Fruit fly (Drosophila melanogaster) whole organism, embryonic: Measurements from ENCODE around the gene Mabi.

Experiments
- Abd-B ChIP-seq: fragments of 200-800 bp; sonication (Bioruptor generic); optimal IDR thresholded peaks from 2 replicates; lab custom pipeline; 2018; ENCODE audit warnings: missing biosample characterization, mild to moderate bottlenecking, missing genetic modification characterization, moderate library complexity
- Bdp1 ChIP-seq: fragments of 200-800 bp; sonication (Bioruptor generic); optimal IDR thresholded peaks from 3 replicates; lab custom pipeline; 2016; ENCODE audit warnings: missing biosample characterization, missing genetic modification characterization
- CG10543 ChIP-seq: fragments of 200-800 bp; sonication (Bioruptor generic); optimal IDR thresholded peaks from 3 replicates; lab custom pipeline; 2017; ENCODE audit warnings: missing biosample characterization, mild to moderate bottlenecking, missing genetic modification characterization, moderate library complexity
- CG11696 ChIP-seq: fragments of 200-800 bp; sonication (Bioruptor generic); IDR thresholded peaks from 2 replicates; pipeline ENCODE4 v1.3.6; 2022; ENCODE audit warnings: missing biosample characterization, missing genetic modification characterization
- CG12155 ChIP-seq: fragments of 200-800 bp; sonication (Bioruptor generic); optimal IDR thresholded peaks from 3 replicates; lab custom pipeline; 2016; ENCODE audit warnings: missing biosample characterization, missing genetic modification characterization
- CG13287 ChIP-seq: fragments of 200-800 bp; sonication (Bioruptor generic); IDR thresholded peaks from 2 replicates; pipeline ENCODE4 v1.3.6; 2022; ENCODE audit warnings: missing biosample characterization, missing genetic modification characterization; ENCODE audit not compliant: partially characterized antibody
- CG16815 ChIP-seq: fragments of 200-800 bp; sonication (Bioruptor generic); optimal IDR thresholded peaks from 3 replicates; lab custom pipeline; 2017; ENCODE audit warnings: missing biosample characterization, mild to moderate bottlenecking, missing genetic modification characterization
- CG2129 ChIP-seq: fragments of 200-800 bp; sonication (Bioruptor generic); IDR thresholded peaks from 2 replicates; pipeline ENCODE4 v1.3.6; 2022; ENCODE audit warnings: missing biosample characterization, missing genetic modification characterization; ENCODE audit not compliant: partially characterized antibody
- CG31224 ChIP-seq: fragments of 200-800 bp; sonication (Bioruptor generic); IDR thresholded peaks from 2 replicates; pipeline ENCODE4 v1.3.6; 2022; ENCODE audit warnings: missing biosample characterization, missing genetic modification characterization
- CG34422 ChIP-seq: fragments of 200-800 bp; sonication (Bioruptor generic); IDR thresholded peaks from 3 replicates; pipeline ENCODE4 v1.3.6; 2022; ENCODE audit warnings: missing biosample characterization, missing genetic modification characterization
- CG4424 ChIP-seq: fragments of 200-800 bp; sonication (Bioruptor generic); optimal IDR thresholded peaks from 3 replicates; lab custom pipeline; 2016; ENCODE audit warnings: missing biosample characterization, missing genetic modification characterization
- CG5245 ChIP-seq: fragments of 200-800 bp; sonication (Bioruptor generic); optimal IDR thresholded peaks from 3 replicates; lab custom pipeline; 2016; ENCODE audit warnings: missing biosample characterization, missing genetic modification characterization
- CG6272 ChIP-seq: fragments of 200-800 bp; sonication (Bioruptor generic); IDR thresholded peaks from 2 replicates; pipeline ENCODE4 v1.3.6; 2022; ENCODE audit warnings: missing biosample characterization, missing genetic modification characterization
- CG6689 ChIP-seq: fragments of 200-800 bp; sonication (Bioruptor generic); IDR thresholded peaks from 2 replicates; pipeline ENCODE4 v1.3.6; 2022; ENCODE audit warnings: missing biosample characterization, missing genetic modification characterization
- CG7963 ChIP-seq: fragments of 200-800 bp; sonication (Bioruptor generic); IDR thresholded peaks from 3 replicates; pipeline ENCODE4 v1.3.6; 2022; ENCODE audit warnings: missing biosample characterization, missing genetic modification characterization; ENCODE audit not compliant: partially characterized antibody
- CG7987 ChIP-seq: fragments of 200-800 bp; sonication (Bioruptor generic); optimal IDR thresholded peaks from 2 replicates; lab custom pipeline; 2018; ENCODE audit warnings: missing biosample characterization, mild to moderate bottlenecking, missing genetic modification characterization, moderate library complexity
- CG9932 ChIP-seq: fragments of 200-800 bp; sonication (Bioruptor generic); IDR thresholded peaks from 2 replicates; pipeline ENCODE4 v1.3.6; 2022; ENCODE audit warnings: missing biosample characterization, missing genetic modification characterization
- D ChIP-seq, 2 experiments: fragments of 200-800 bp in 1 of 2; fragments of >200 bp in 1 of 2; sonication (Bioruptor generic) in 1 of 2; optimal IDR thresholded peaks; 2 replicates in 1 of 2; 3 replicates in 1 of 2; lab custom pipeline; 2017; ENCODE audit warnings: mild to moderate bottlenecking in 1 of 2, missing biosample characterization in 1 of 2, missing genetic modification characterization in 1 of 2, missing genetic modification reagents in 1 of 2
- Dfd ChIP-seq, 2 experiments: fragments of >200 bp; optimal IDR thresholded peaks; 2 replicates each; lab custom pipeline; 2017; ENCODE audit warnings: missing biosample characterization in 2 of 2, missing genetic modification characterization in 2 of 2
- Dp ChIP-seq: fragments of 200-800 bp; sonication (Bioruptor generic); optimal IDR thresholded peaks from 2 replicates; lab custom pipeline; 2018; ENCODE audit warnings: missing biosample characterization, mild to moderate bottlenecking, missing genetic modification characterization, moderate library complexity
- Fer3 ChIP-seq: fragments of 200-800 bp; sonication (Bioruptor generic); optimal IDR thresholded peaks from 2 replicates; lab custom pipeline; 2018; ENCODE audit warnings: missing biosample characterization, mild to moderate bottlenecking, missing genetic modification characterization, moderate library complexity
- GATAe ChIP-seq: fragments of 200-800 bp; sonication (Bioruptor generic); conservative IDR thresholded peaks from 2 replicates; pipeline ENCODE4 v1.3.6; 2022; ENCODE audit warnings: missing biosample characterization, missing genetic modification characterization
- Gug ChIP-seq: fragments of 200-800 bp; sonication (Bioruptor generic); IDR thresholded peaks from 4 replicates; pipeline ENCODE4 v1.3.6; 2022; ENCODE audit warnings: missing biosample characterization, missing genetic modification characterization
- HLH3B ChIP-seq: fragments of 200-800 bp; sonication (Bioruptor generic); IDR thresholded peaks from 2 replicates; pipeline ENCODE4 v1.3.6; 2022; ENCODE audit warnings: missing biosample characterization, missing genetic modification characterization
- Hr39 ChIP-seq: fragments of >200 bp; optimal IDR thresholded peaks from 2 replicates; lab custom pipeline; 2017
- Lim3 ChIP-seq: fragments of 200-800 bp; sonication (Bioruptor generic); IDR thresholded peaks from 2 replicates; pipeline ENCODE4 v1.3.6; 2022; ENCODE audit warnings: missing biosample characterization, missing genetic modification characterization
- Med ChIP-seq: fragments of 200-800 bp; sonication (Bioruptor generic); peaks from one replicate; lab custom pipeline; 2016; ENCODE audit warnings: missing biosample characterization, missing genetic modification characterization, mild to moderate bottlenecking, inconsistent platforms, moderate library complexity
- NC2β ChIP-seq: fragments of 200-800 bp; sonication (Bioruptor generic); optimal IDR thresholded peaks from 2 replicates; lab custom pipeline; 2016; ENCODE audit warnings: missing biosample characterization, missing genetic modification characterization
- Side ChIP-seq: fragments of 200-800 bp; sonication (Bioruptor generic); optimal IDR thresholded peaks from 2 replicates; lab custom pipeline; 2016; ENCODE audit warnings: missing biosample characterization, missing genetic modification characterization
- Sox100B ChIP-seq: fragments of 200-800 bp; sonication (Bioruptor generic); optimal IDR thresholded peaks from 3 replicates; lab custom pipeline; 2018; ENCODE audit warnings: missing biosample characterization, mild to moderate bottlenecking, missing genetic modification characterization
- ase ChIP-seq: fragments of 200-800 bp; sonication (Bioruptor generic); IDR thresholded peaks from 3 replicates; pipeline ENCODE4 v1.3.6; 2022; ENCODE audit warnings: missing biosample characterization, missing genetic modification characterization
- ash1 ChIP-seq: fragments of 200-800 bp; sonication (Bioruptor generic); optimal IDR thresholded peaks from 2 replicates; lab custom pipeline; 2018; ENCODE audit warnings: missing biosample characterization, mild to moderate bottlenecking, missing genetic modification characterization
- az2 ChIP-seq: fragments of 200-800 bp; sonication (Bioruptor generic); optimal IDR thresholded peaks from 3 replicates; lab custom pipeline; 2016; ENCODE audit warnings: missing biosample characterization, missing genetic modification characterization
- chm ChIP-seq: fragments of 200-800 bp; sonication (Bioruptor generic); IDR thresholded peaks from 2 replicates; pipeline ENCODE4 v1.3.6; 2022; ENCODE audit warnings: missing biosample characterization, missing genetic modification characterization
- dysf ChIP-seq: fragments of 200-800 bp; sonication (Bioruptor generic); IDR thresholded peaks from 3 replicates; pipeline ENCODE4 v1.3.6; 2022; ENCODE audit warnings: missing biosample characterization, missing genetic modification characterization
- fd102C ChIP-seq: fragments of 200-800 bp; sonication (Bioruptor generic); optimal IDR thresholded peaks from 2 replicates; lab custom pipeline; 2018; ENCODE audit warnings: missing biosample characterization, mild to moderate bottlenecking, missing genetic modification characterization, moderate library complexity
- fd64A ChIP-seq: fragments of 200-800 bp; sonication (Bioruptor generic); optimal IDR thresholded peaks from 3 replicates; lab custom pipeline; 2018; ENCODE audit warnings: missing biosample characterization, mild to moderate bottlenecking, missing genetic modification characterization
- gcm ChIP-seq: fragments of 200-800 bp; sonication (Bioruptor generic); optimal IDR thresholded peaks from 2 replicates; lab custom pipeline; 2019; ENCODE audit warnings: missing biosample characterization, mild to moderate bottlenecking, missing genetic modification characterization, moderate library complexity
- grn ChIP-seq: fragments of 200-800 bp; sonication (Bioruptor generic); optimal IDR thresholded peaks from 3 replicates; lab custom pipeline; 2017; ENCODE audit warnings: missing biosample characterization, missing genetic modification characterization
- kah ChIP-seq: fragments of 200-800 bp; sonication (Bioruptor generic); optimal IDR thresholded peaks from 2 replicates; lab custom pipeline; 2018; ENCODE audit warnings: missing biosample characterization, mild to moderate bottlenecking, missing genetic modification characterization
- maf-S ChIP-seq: fragments of 200-800 bp; sonication (Bioruptor generic); optimal IDR thresholded peaks from 2 replicates; lab custom pipeline; 2016; ENCODE audit warnings: missing biosample characterization, missing genetic modification characterization
- pum ChIP-seq: fragments of 200-800 bp; sonication (Bioruptor generic); optimal IDR thresholded peaks from 2 replicates; lab custom pipeline; 2016; ENCODE audit warnings: missing biosample characterization, missing genetic modification characterization
- ro ChIP-seq: fragments of 200-800 bp; sonication (Bioruptor generic); IDR thresholded peaks from 2 replicates; pipeline ENCODE4 v1.3.6; 2022; ENCODE audit warnings: missing biosample characterization, missing genetic modification characterization
- row ChIP-seq: fragments of 200-800 bp; sonication (Bioruptor generic); IDR thresholded peaks from 3 replicates; pipeline ENCODE4 v1.3.6; 2022; ENCODE audit warnings: missing biosample characterization, missing genetic modification characterization
- slbo ChIP-seq: fragments of 200-800 bp; sonication (Bioruptor generic); IDR thresholded peaks from 2 replicates; pipeline ENCODE4 v1.3.6; 2022; ENCODE audit warnings: missing biosample characterization, missing genetic modification characterization
- so ChIP-seq: fragments of 200-800 bp; sonication (Bioruptor generic); IDR thresholded peaks from 3 replicates; pipeline ENCODE4 v1.3.6; 2022; ENCODE audit warnings: missing biosample characterization, missing genetic modification characterization
- sob ChIP-seq: fragments of 200-800 bp; sonication (Bioruptor generic); IDR thresholded peaks from 2 replicates; pipeline ENCODE4 v1.3.6; 2022; ENCODE audit warnings: missing biosample characterization, missing genetic modification characterization
- stc ChIP-seq: fragments of 200-800 bp; sonication (Bioruptor generic); IDR thresholded peaks from 2 replicates; pipeline ENCODE4 v1.3.6; 2022; ENCODE audit warnings: missing biosample characterization, missing genetic modification characterization
- tgo ChIP-seq: fragments of 200-800 bp; sonication (Bioruptor generic); IDR thresholded peaks from 3 replicates; pipeline ENCODE4 v1.3.6; 2022; ENCODE audit warnings: missing biosample characterization, missing genetic modification characterization
- tll ChIP-seq, 2 experiments: fragments of 200-800 bp in 1 of 2; fragments of >200 bp in 1 of 2; sonication (Bioruptor generic) in 1 of 2; optimal IDR thresholded peaks; 2 replicates each; lab custom pipeline; 2017 to 2019; ENCODE audit warnings: missing biosample characterization in 2 of 2, missing genetic modification characterization in 2 of 2, mild to moderate bottlenecking in 1 of 2, moderate library complexity in 1 of 2
- tna ChIP-seq: fragments of 200-800 bp; sonication (Bioruptor generic); IDR thresholded peaks from 2 replicates; pipeline ENCODE4 v1.3.6; 2022; ENCODE audit warnings: missing biosample characterization, missing genetic modification characterization; ENCODE audit not compliant: partially characterized antibody

The Mabi gene

DNA sequence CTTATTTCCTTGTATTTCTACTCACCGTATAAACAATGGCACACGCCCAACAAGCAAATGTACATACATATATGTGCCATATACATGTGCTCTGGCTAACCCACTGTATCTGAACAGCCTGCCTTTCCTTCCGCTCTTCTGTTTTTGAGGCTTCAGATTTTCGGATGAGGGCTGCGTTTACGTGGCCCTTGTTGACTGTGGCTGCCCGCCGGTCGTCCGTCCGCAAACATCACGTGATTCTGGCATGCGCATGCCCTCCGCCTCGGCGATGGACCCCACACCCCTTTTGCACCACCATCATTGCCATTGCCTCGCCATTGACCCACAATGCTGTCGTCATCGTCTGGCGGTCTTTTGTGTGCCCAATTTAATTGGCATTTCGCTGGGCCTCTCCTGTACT lies 29.2 kb downstream of the Mabi start (continued):
- TF ChIP-seq dysf (GFP tag; lab: Robert Waterston, UW), result peak; percentile 29; the same call in 1 of the 3 replicates
- TF ChIP-seq tgo (GFP tag; lab: Robert Waterston, UW), result no peak
- no peak for TF ChIP-seq CG6689 (GFP tag; lab: Robert Waterston, UW)
- no peak for TF ChIP-seq fd102C (GFP tag; lab: Kevin White, UChicago)
- TF ChIP-seq maf-S, result no peak
- no peak for TF ChIP-seq CG12155 (GFP tag; lab: Kevin White, UChicago)
- TF ChIP-seq Bdp1 (GFP tag; lab: Kevin White, UChicago), result no peak
- no peak for TF ChIP-seq CG4424 (GFP tag; lab: Kevin White, UChicago)
- TF ChIP-seq gcm (GFP tag; lab: Kevin White, UChicago), result peak; percentile 76
- no peak for TF ChIP-seq pum
- TF ChIP-seq stc (GFP tag; lab: Robert Waterston, UW), result no peak
- TF ChIP-seq sob (GFP tag; lab: Robert Waterston, UW), result no peak
- peak; percentile 91 for TF ChIP-seq CG10543 (GFP tag; lab: Kevin White, UChicago)
- no peak for TF ChIP-seq Dp
- no peak for TF ChIP-seq CG7963 (GFP tag; lab: Robert Waterston, UW)
- TF ChIP-seq Gug (GFP tag; lab: Robert Waterston, UW), result no peak
- TF ChIP-seq az2 (GFP tag; lab: Kevin White, UChicago), result no peak
- no peak for TF ChIP-seq CG9932 (GFP tag; lab: Robert Waterston, UW)
- TF ChIP-seq fd64A (GFP tag; lab: Kevin White, UChicago), result peak; percentile 5
- TF ChIP-seq Hr39 (lab: Kevin White, UChicago), result no peak
- TF ChIP-seq HLH3B (GFP tag; lab: Robert Waterston, UW), result peak; percentile 30; the same call in 1 of the 2 replicates
- peak in 1 of 2 experiments; percentile 64 for TF ChIP-seq tll (GFP tag; optimal IDR thresholded peaks at IDR 0.05; lab: Kevin White, UChicago)
- TF ChIP-seq CG5245, result no peak
- TF ChIP-seq CG16815 (GFP tag; lab: Kevin White, UChicago), result no peak
- no peak for TF ChIP-seq CG31224
- no peak for TF ChIP-seq D (optimal IDR thresholded peaks at IDR 0.05; lab: Kevin White, UChicago)
- TF ChIP-seq D (GFP tag; optimal IDR thresholded peaks at IDR 0.05; lab: Kevin White, UChicago), result peak; percentile 37
- no peak for TF ChIP-seq Dfd (GFP tag; optimal IDR thresholded peaks at IDR 0.05; lab: Kevin White, UChicago)
- no peak for TF ChIP-seq Fer3 (tag; lab: Kevin White, UChicago)
- TF ChIP-seq Sox100B (GFP tag; lab: Kevin White, UChicago), result peak; percentile 9
- TF ChIP-seq ase, result no peak
- TF ChIP-seq grn, result no peak
- TF ChIP-seq chm (GFP tag; lab: Robert Waterston, UW), result 0 out of 2 replicates have a peak, but pooled peaks have one; percentile 21
- peak; percentile 27 for TF ChIP-seq Side (GFP tag; lab: Kevin White, UChicago)
- no peak for TF ChIP-seq CG2129 (GFP tag; lab: Robert Waterston, UW)
- TF ChIP-seq row (GFP tag; lab: Robert Waterston, UW), result no peak
- peak; percentile 99 for TF ChIP-seq CG7987
- TF ChIP-seq Lim3, result no peak
- TF ChIP-seq NC2β, result no peak
- no peak for TF ChIP-seq ash1
- TF ChIP-seq CG34422, result peak; percentile 70; the same call in 1 of the 3 replicates
- TF ChIP-seq CG13287 (GFP tag; lab: Robert Waterston, UW), result peak; percentile 14; the same call in 1 of the 2 replicates
- peak; percentile 51; the same call in 1 of the 3 replicates for TF ChIP-seq so
- no peak for TF ChIP-seq Abd-B
- no peak for TF ChIP-seq tna (GFP tag; lab: Robert Waterston, UW)
- peak; percentile 26 for TF ChIP-seq kah (GFP tag; lab: Kevin White, UChicago)
- no peak for TF ChIP-seq CG11696 (GFP tag; lab: Robert Waterston, UW)
- no peak for TF ChIP-seq ro (GFP tag; lab: Robert Waterston, UW)
- TF ChIP-seq slbo (GFP tag; lab: Robert Waterston, UW), result peak; percentile 15; the same call in 1 of the 2 replicates
- peak; percentile 93 for TF ChIP-seq Med (GFP tag; lab: Kevin White, UChicago)
- no peak for TF ChIP-seq GATAe
- no peak for TF ChIP-seq CG6272 (GFP tag; lab: Robert Waterston, UW)
